Fruit fly (Drosophila melanogaster) whole organism, pupa: ENCODE data around the gene strat.

Experiments
- CG10348 ChIP-seq: fragments of 200-800 bp; sonication (Bioruptor generic); IDR thresholded peaks from 2 replicates; pipeline ENCODE4 v1.3.6; 2022; ENCODE audit warnings: missing biosample characterization, missing genetic modification characterization
- CG12605 ChIP-seq: fragments of 200-800 bp; sonication (Bioruptor generic); IDR thresholded peaks from 2 replicates; pipeline ENCODE4 v1.3.6; 2022; ENCODE audit warnings: missing biosample characterization, missing genetic modification characterization
- CG13204 ChIP-seq: fragments of 200-800 bp; sonication (Bioruptor generic); optimal IDR thresholded peaks from 2 replicates; lab custom pipeline; 2018; ENCODE audit warnings: missing biosample characterization, mild to moderate bottlenecking, missing genetic modification characterization, moderate library complexity
- CG14655 ChIP-seq: fragments of 200-800 bp; sonication (Bioruptor generic); optimal IDR thresholded peaks from 3 replicates; lab custom pipeline; 2017; ENCODE audit warnings: mild to moderate bottlenecking, missing biosample characterization, missing genetic modification reagents, missing genetic modification characterization
- CG15710 ChIP-seq: fragments of 200-800 bp; sonication (Bioruptor generic); optimal IDR thresholded peaks from 2 replicates; lab custom pipeline; 2018; ENCODE audit warnings: missing biosample characterization, mild to moderate bottlenecking, missing genetic modification characterization, moderate library complexity
- CG17806 ChIP-seq: fragments of 200-800 bp; sonication (Bioruptor generic); optimal IDR thresholded peaks from 2 replicates; lab custom pipeline; 2018; ENCODE audit warnings: missing biosample characterization, mild to moderate bottlenecking, missing genetic modification characterization, moderate library complexity
- CG32121 ChIP-seq: fragments of 200-800 bp; sonication (Bioruptor generic); IDR thresholded peaks from 2 replicates; pipeline ENCODE4 v1.3.6; 2022; ENCODE audit warnings: missing biosample characterization, missing genetic modification characterization
- CG34367 ChIP-seq: fragments of 200-800 bp; sonication (Bioruptor generic); optimal IDR thresholded peaks from 2 replicates; lab custom pipeline; 2018; ENCODE audit warnings: missing biosample characterization, mild to moderate bottlenecking, missing genetic modification characterization
- CG4496 ChIP-seq: fragments of 200-800 bp; sonication (Bioruptor generic); IDR thresholded peaks from 3 replicates; pipeline ENCODE4 v1.3.6; 2022; ENCODE audit warnings: missing biosample characterization, missing genetic modification characterization
- CG8159 ChIP-seq: fragments of 200-800 bp; sonication (Bioruptor generic); optimal IDR thresholded peaks from 3 replicates; lab custom pipeline; 2018; ENCODE audit warnings: missing biosample characterization, mild to moderate bottlenecking, missing genetic modification characterization, moderate library complexity
- CG8301 ChIP-seq: fragments of 200-800 bp; sonication (Bioruptor generic); optimal IDR thresholded peaks from 2 replicates; lab custom pipeline; 2018; ENCODE audit warnings: missing biosample characterization, mild to moderate bottlenecking, missing genetic modification characterization
- CG9948 ChIP-seq: fragments of 200-800 bp; sonication (Bioruptor generic); optimal IDR thresholded peaks from 2 replicates; lab custom pipeline; 2018; ENCODE audit warnings: missing biosample characterization, mild to moderate bottlenecking, missing genetic modification characterization, moderate library complexity
- D1 ChIP-seq: fragments of 200-800 bp; sonication (Bioruptor generic); optimal IDR thresholded peaks from 2 replicates; lab custom pipeline; 2018; ENCODE audit warnings: missing biosample characterization, mild to moderate bottlenecking, missing genetic modification characterization, moderate library complexity
- EcR ChIP-seq: fragments of 200-800 bp; sonication (Bioruptor generic); optimal IDR thresholded peaks from 3 replicates; lab custom pipeline; 2019; ENCODE audit warnings: missing biosample characterization, missing genetic modification characterization, mild to moderate bottlenecking, moderate library complexity, missing genetic modification reagents
- Ets98B ChIP-seq: fragments of 200-800 bp; sonication (Bioruptor generic); IDR thresholded peaks from 2 replicates; pipeline ENCODE4 v1.3.6; 2022; ENCODE audit warnings: missing biosample characterization, missing genetic modification characterization
- Pif1A ChIP-seq: fragments of 200-800 bp; sonication (Bioruptor generic); optimal IDR thresholded peaks from 3 replicates; lab custom pipeline; 2016; ENCODE audit warnings: missing biosample characterization, missing genetic modification characterization
- Pif1B ChIP-seq: fragments of 200-800 bp; sonication (Bioruptor generic); optimal IDR thresholded peaks from 3 replicates; lab custom pipeline; 2016; ENCODE audit warnings: missing biosample characterization, missing genetic modification characterization
- Snoo ChIP-seq: fragments of 200-800 bp; sonication (Bioruptor generic); optimal IDR thresholded peaks from 3 replicates; lab custom pipeline; 2017; ENCODE audit warnings: missing biosample characterization, mild to moderate bottlenecking, missing genetic modification characterization, inconsistent platforms
- fd96Ca ChIP-seq: fragments of 200-800 bp; sonication (Bioruptor generic); IDR thresholded peaks from 3 replicates; pipeline ENCODE4 v1.3.6; 2022; ENCODE audit warnings: missing biosample characterization, missing genetic modification characterization
- gl ChIP-seq: fragments of 200-800 bp; sonication (Bioruptor generic); optimal IDR thresholded peaks from 2 replicates; lab custom pipeline; 2018; ENCODE audit warnings: missing biosample characterization, mild to moderate bottlenecking, missing genetic modification characterization
- rn ChIP-seq: fragments of 200-800 bp; sonication (Bioruptor generic); IDR thresholded peaks from 2 replicates; pipeline ENCODE4 v1.3.6; 2022; ENCODE audit warnings: missing biosample characterization, missing genetic modification characterization

Gene strat

dm6 chr2L:8284913-8285619, 35.1 kb upstream of the strat start:
- TF ChIP-seq CG10348 = no peak
- TF ChIP-seq CG12605 = no peak
- no peak for TF ChIP-seq CG13204 (GFP tag; lab: Kevin White, UChicago)
- no peak for TF ChIP-seq CG9948 (tag; lab: Kevin White, UChicago)
- no peak for TF ChIP-seq Pif1B (GFP tag; lab: Kevin White, UChicago)
- TF ChIP-seq CG14655 = no peak
- TF ChIP-seq Ets98B (GFP tag; lab: Robert Waterston, UW) = no peak
- TF ChIP-seq Pif1A (GFP tag; lab: Kevin White, UChicago) = no peak
- no peak for TF ChIP-seq Snoo (tag; lab: Kevin White, UChicago)
- no peak for TF ChIP-seq gl
- no peak for TF ChIP-seq CG4496 (GFP tag; lab: Robert Waterston, UW)
- TF ChIP-seq rn = no peak

- TF ChIP-seq EcR = peak; percentile 87
- TF ChIP-seq CG4496 (GFP tag; lab: Robert Waterston, UW) = no peak
Measured at dm6 chr2L:8286595-8286994, 33.5 kb upstream of the strat start.

dm6 chr2L:8288087-8288486, 32.0 kb upstream of the strat start:
- TF ChIP-seq CG17806 (tag; lab: Kevin White, UChicago) = no peak
- no peak for TF ChIP-seq CG15710 (tag; lab: Kevin White, UChicago)
- no peak for TF ChIP-seq CG14655
- no peak for TF ChIP-seq CG13204 (GFP tag; lab: Kevin White, UChicago)
- TF ChIP-seq CG8159 (tag; lab: Kevin White, UChicago) = no peak
- TF ChIP-seq rn = no peak
- TF ChIP-seq Ets98B (GFP tag; lab: Robert Waterston, UW) = no peak
- no peak for TF ChIP-seq CG12605
- TF ChIP-seq Pif1B (GFP tag; lab: Kevin White, UChicago) = no peak
- TF ChIP-seq CG34367 (tag; lab: Kevin White, UChicago) = no peak
- no peak for TF ChIP-seq EcR

dm6 chr2L:8289352-8290091, 30.6 kb upstream of the strat start:
- TF ChIP-seq CG13204 (GFP tag; lab: Kevin White, UChicago) (no peak), CG8301 (peak; percentile 1), CG14655 (peak; percentile 3)

dm6 chr2L:8290092-8290424, 30.1 kb upstream of the strat start:
- TF ChIP-seq EcR (no peak), CG9948 (tag; lab: Kevin White, UChicago) (no peak), CG34367 (tag; lab: Kevin White, UChicago) (no peak), CG15710 (tag; lab: Kevin White, UChicago) (no peak), CG32121 (GFP tag; lab: Robert Waterston, UW) (no peak), fd96Ca (GFP tag; lab: Robert Waterston, UW) (no peak), CG4496 (GFP tag; lab: Robert Waterston, UW) (no peak), CG8159 (tag; lab: Kevin White, UChicago) (no peak), CG14655 (no peak), Pif1A (GFP tag; lab: Kevin White, UChicago) (no peak), Ets98B (GFP tag; lab: Robert Waterston, UW) (no peak), CG13204 (GFP tag; lab: Kevin White, UChicago) (no peak), CG12605 (no peak), rn (no peak), Pif1B (GFP tag; lab: Kevin White, UChicago) (no peak), CG17806 (tag; lab: Kevin White, UChicago) (no peak), D1 (no peak), gl (no peak)

dm6 chr2L:8290653-8291233, 29.4 kb upstream of the strat start:
- TF ChIP-seq CG34367 (tag; lab: Kevin White, UChicago) (peak; percentile 69), gl (peak; percentile 57), Snoo (tag; lab: Kevin White, UChicago) (peak; percentile 88), CG4496 (GFP tag; lab: Robert Waterston, UW) (peak; percentile 87), CG14655 (peak; percentile 83), D1 (peak; percentile 46), CG13204 (GFP tag; lab: Kevin White, UChicago) (peak; percentile 82), CG15710 (tag; lab: Kevin White, UChicago) (peak; percentile 81), fd96Ca (GFP tag; lab: Robert Waterston, UW) (peak; percentile 85), EcR (peak; percentile 89), CG12605 (peak; percentile 72), CG17806 (tag; lab: Kevin White, UChicago) (peak; percentile 78), CG9948 (tag; lab: Kevin White, UChicago) (peak; percentile 72), CG10348 (no peak), CG32121 (GFP tag; lab: Robert Waterston, UW) (peak; percentile 59; the same call in 1 of the 2 replicates), CG8301 (peak; percentile 76), rn (peak; percentile 64), Ets98B (GFP tag; lab: Robert Waterston, UW) (peak; percentile 76), Pif1B (GFP tag; lab: Kevin White, UChicago) (peak; percentile 84), Pif1A (GFP tag; lab: Kevin White, UChicago) (peak; percentile 90), CG8159 (tag; lab: Kevin White, UChicago) (peak; percentile 82)
- TF ChIP-seq, all 21 proteins: peak for 20
